Fruit fly (Drosophila melanogaster) whole organism, prepupa: ENCODE data around the gene CG13306.
A peak's percentile ranks its signal among the peaks of the same experiment; 100 is the strongest.

Source experiments
- Blimp-1 ChIP-seq: fragments of 200-800 bp; sonication (Bioruptor generic); optimal IDR thresholded peaks from 3 replicates; lab custom pipeline; 2017; ENCODE audit warnings: missing biosample characterization, missing genetic modification characterization, mild to moderate bottlenecking, moderate library complexity, missing genetic modification reagents
- CG10631 ChIP-seq: fragments of 200-800 bp; sonication (Bioruptor generic); optimal IDR thresholded peaks from 2 replicates; lab custom pipeline; 2016; ENCODE audit warnings: missing biosample characterization, missing genetic modification characterization
- CG11762 ChIP-seq: fragments of 200-800 bp; sonication (Bioruptor generic); optimal IDR thresholded peaks from 3 replicates; lab custom pipeline; 2016; ENCODE audit warnings: missing biosample characterization, missing genetic modification characterization; ENCODE audit not compliant: insufficient read depth
- CG3032 ChIP-seq: fragments of 200-800 bp; optimal IDR thresholded peaks from 2 replicates; lab custom pipeline; 2019; ENCODE audit warnings: missing biosample characterization, mild to moderate bottlenecking, missing genetic modification characterization, moderate library complexity
- CG31627 ChIP-seq: fragments of 200-800 bp; sonication (Bioruptor generic); optimal IDR thresholded peaks from 3 replicates; lab custom pipeline; 2016; ENCODE audit warnings: missing biosample characterization, missing genetic modification characterization
- CG32006 ChIP-seq: fragments of 200-800 bp; sonication (Bioruptor generic); optimal IDR thresholded peaks from 3 replicates; lab custom pipeline; 2017; ENCODE audit warnings: missing biosample characterization, mild to moderate bottlenecking, missing genetic modification characterization
- CG34406 ChIP-seq: fragments of 200-800 bp; sonication (Bioruptor generic); optimal IDR thresholded peaks from 3 replicates; lab custom pipeline; 2016; ENCODE audit warnings: missing biosample characterization, missing genetic modification characterization
- CG3919 ChIP-seq: fragments of 200-800 bp; sonication (Bioruptor generic); optimal IDR thresholded peaks from 3 replicates; lab custom pipeline; 2016; ENCODE audit warnings: missing biosample characterization, missing genetic modification characterization
- CG6163 ChIP-seq: fragments of 200-800 bp; sonication (Bioruptor generic); IDR thresholded peaks from 3 replicates; pipeline ENCODE4 v1.3.6; 2022; ENCODE audit warnings: missing biosample characterization, missing genetic modification characterization
- CG6808 ChIP-seq: fragments of 200-800 bp; sonication (Bioruptor generic); optimal IDR thresholded peaks from 3 replicates; lab custom pipeline; 2017; ENCODE audit warnings: missing biosample characterization, missing genetic modification characterization, mild to moderate bottlenecking, moderate library complexity, missing genetic modification reagents
- CG7368 ChIP-seq: fragments of 200-800 bp; sonication (Bioruptor generic); optimal IDR thresholded peaks from 3 replicates; lab custom pipeline; 2016; ENCODE audit warnings: missing biosample characterization, missing genetic modification characterization
- CG8119 ChIP-seq: fragments of 200-800 bp; sonication (Bioruptor generic); IDR thresholded peaks from 3 replicates; pipeline ENCODE4 v1.3.6; 2022; ENCODE audit warnings: missing biosample characterization, missing genetic modification characterization
- CG8632 ChIP-seq: fragments of 200-800 bp; sonication (Bioruptor generic); optimal IDR thresholded peaks from 3 replicates; lab custom pipeline; 2016; ENCODE audit warnings: missing biosample characterization, missing genetic modification characterization
- CG9139 ChIP-seq: fragments of 200-800 bp; sonication (Bioruptor generic); optimal IDR thresholded peaks from 3 replicates; lab custom pipeline; 2017; ENCODE audit warnings: missing biosample characterization, mild to moderate bottlenecking, missing genetic modification characterization
- Eip75B ChIP-seq: fragments of 200-800 bp; sonication (Bioruptor generic); optimal IDR thresholded peaks from 3 replicates; lab custom pipeline; 2016; ENCODE audit warnings: missing biosample characterization, missing genetic modification characterization
- Eip78C ChIP-seq: fragments of 200-800 bp; sonication (Bioruptor generic); peaks from one replicate; lab custom pipeline; 2016; ENCODE audit warnings: missing biosample characterization, missing genetic modification characterization
- Ets21C ChIP-seq: fragments of 200-800 bp; sonication (Bioruptor generic); optimal IDR thresholded peaks from 3 replicates; lab custom pipeline; 2016; ENCODE audit warnings: missing biosample characterization, missing genetic modification characterization
- Hr38 ChIP-seq: sonication (Bioruptor generic); optimal IDR thresholded peaks from 2 replicates; lab custom pipeline; 2016; ENCODE audit warnings: missing biosample characterization, missing genetic modification characterization
- Hr39 ChIP-seq: fragments of 200-800 bp; sonication (Bioruptor generic); optimal IDR thresholded peaks from 2 replicates; lab custom pipeline; 2016; ENCODE audit warnings: missing biosample characterization, missing genetic modification characterization
- Hr4 ChIP-seq: fragments of 200-800 bp; sonication (Bioruptor generic); optimal IDR thresholded peaks from 3 replicates; lab custom pipeline; 2016; ENCODE audit warnings: missing biosample characterization, missing genetic modification characterization
- Lpt ChIP-seq: fragments of 200-800 bp; sonication (Bioruptor generic); optimal IDR thresholded peaks from 3 replicates; lab custom pipeline; 2016; ENCODE audit warnings: missing biosample characterization, missing genetic modification characterization
- Met ChIP-seq: fragments of 200-800 bp; sonication (Bioruptor generic); optimal IDR thresholded peaks from 3 replicates; lab custom pipeline; 2016; ENCODE audit warnings: missing biosample characterization, missing genetic modification characterization
- OdsH ChIP-seq: fragments of 200-800 bp; sonication (Bioruptor generic); optimal IDR thresholded peaks from 3 replicates; lab custom pipeline; 2016; ENCODE audit warnings: missing biosample characterization, missing genetic modification characterization
- Smox ChIP-seq: fragments of 200-800 bp; sonication (Bioruptor generic); optimal IDR thresholded peaks from 3 replicates; lab custom pipeline; 2016; ENCODE audit warnings: missing biosample characterization, missing genetic modification characterization
- Sox102F ChIP-seq: fragments of 200-800 bp; sonication (Bioruptor generic); optimal IDR thresholded peaks from 2 replicates; lab custom pipeline; 2016; ENCODE audit warnings: missing biosample characterization, mild to moderate bottlenecking, missing genetic modification characterization
- Sox14 ChIP-seq: fragments of 200-800 bp; sonication (Bioruptor generic); optimal IDR thresholded peaks from 3 replicates; lab custom pipeline; 2016; ENCODE audit warnings: missing biosample characterization, missing genetic modification characterization
- achi ChIP-seq: fragments of 200-800 bp; sonication (Bioruptor generic); optimal IDR thresholded peaks from 3 replicates; lab custom pipeline; 2016; ENCODE audit warnings: missing biosample characterization, missing genetic modification characterization
- acj6 ChIP-seq: fragments of 200-800 bp; sonication (Bioruptor generic); optimal IDR thresholded peaks from 3 replicates; lab custom pipeline; 2016; ENCODE audit warnings: missing biosample characterization, missing genetic modification characterization
- cyc ChIP-seq: fragments of 200-800 bp; sonication (Bioruptor generic); optimal IDR thresholded peaks from 3 replicates; lab custom pipeline; 2016; ENCODE audit warnings: missing biosample characterization, missing genetic modification characterization
- dac ChIP-seq: fragments of 200-800 bp; sonication (Bioruptor generic); optimal IDR thresholded peaks from 2 replicates; lab custom pipeline; 2017; ENCODE audit warnings: missing biosample characterization, mild to moderate bottlenecking, missing genetic modification characterization
- eg ChIP-seq: fragments of 200-800 bp; sonication (Bioruptor generic); IDR thresholded peaks from 3 replicates; pipeline ENCODE4 v1.3.6; 2022; ENCODE audit warnings: missing biosample characterization, missing genetic modification characterization
- esn ChIP-seq: fragments of 200-800 bp; sonication (Bioruptor generic); optimal IDR thresholded peaks from 2 replicates; lab custom pipeline; 2016; ENCODE audit warnings: missing biosample characterization, mild to moderate bottlenecking, missing genetic modification characterization, moderate library complexity
- fkh ChIP-seq: fragments of 200-800 bp; sonication (Bioruptor generic); optimal IDR thresholded peaks from 3 replicates; lab custom pipeline; 2017; ENCODE audit warnings: missing biosample characterization, mild to moderate bottlenecking, missing genetic modification characterization, moderate library complexity
- lz ChIP-seq: fragments of 200-800 bp; sonication (Bioruptor generic); optimal IDR thresholded peaks from 3 replicates; lab custom pipeline; 2016; ENCODE audit warnings: missing biosample characterization, missing genetic modification characterization
- net ChIP-seq: fragments of 200-800 bp; sonication (Bioruptor generic); optimal IDR thresholded peaks from 3 replicates; lab custom pipeline; 2016; ENCODE audit warnings: missing biosample characterization, missing genetic modification characterization
- salr ChIP-seq, 2 experiments: fragments of 200-800 bp; sonication (Bioruptor generic); optimal IDR thresholded peaks; 3 replicates each; lab custom pipeline; 2016 to 2018; ENCODE audit warnings: missing biosample characterization in 2 of 2, missing genetic modification characterization in 2 of 2, mild to moderate bottlenecking in 1 of 2
- spab ChIP-seq: fragments of 200-800 bp; sonication (Bioruptor generic); optimal IDR thresholded peaks from 2 replicates; lab custom pipeline; 2017; ENCODE audit warnings: missing biosample characterization, mild to moderate bottlenecking, missing genetic modification characterization, missing genetic modification reagents
- ss ChIP-seq, 2 experiments: fragments of 200-800 bp; sonication (Bioruptor generic); optimal IDR thresholded peaks; 2 replicates in 1 of 2; 3 replicates in 1 of 2; lab custom pipeline; 2017 to 2018; ENCODE audit warnings: mild to moderate bottlenecking in 2 of 2, missing biosample characterization in 2 of 2, missing genetic modification characterization in 2 of 2, moderate library complexity in 1 of 2
- svp ChIP-seq: fragments of 200-800 bp; sonication (Bioruptor generic); peaks from one replicate; lab custom pipeline; 2016; ENCODE audit warnings: missing biosample characterization, missing genetic modification characterization
- topi ChIP-seq: fragments of 200-800 bp; sonication (Bioruptor generic); optimal IDR thresholded peaks from 3 replicates; lab custom pipeline; 2016; ENCODE audit warnings: missing biosample characterization, missing genetic modification characterization
- vri ChIP-seq: fragments of 200-800 bp; sonication (Bioruptor generic); optimal IDR thresholded peaks from 3 replicates; lab custom pipeline; 2016; ENCODE audit warnings: missing biosample characterization, mild to moderate bottlenecking, missing genetic modification characterization

CG13306 gene

DNA sequence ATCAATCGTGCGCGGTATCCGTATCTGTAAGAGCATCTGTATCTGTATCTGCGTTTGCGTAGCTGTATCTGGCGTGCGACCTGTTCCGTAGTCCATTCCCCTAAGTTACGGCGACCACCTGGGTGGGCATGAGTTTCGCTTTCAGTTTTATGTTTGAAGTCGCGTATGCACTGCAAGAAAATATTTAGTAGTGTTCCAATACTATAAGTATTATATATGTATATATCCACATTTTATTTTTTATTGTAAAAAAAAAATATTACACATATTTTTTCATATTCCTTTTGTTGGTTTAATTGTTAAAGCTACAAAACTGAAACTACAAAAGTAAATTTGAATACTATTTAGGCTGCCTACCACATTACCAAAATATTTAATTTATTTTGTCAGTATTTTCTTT is 36.6 kb downstream of the CG13306 start (continued):
- TF ChIP-seq cyc (GFP tag; lab: Kevin White, UChicago): no peak
- TF ChIP-seq CG6163 (GFP tag; lab: Robert Waterston, UW): 0 out of 3 replicates have a peak, but pooled peaks have one; percentile 19

DNA sequence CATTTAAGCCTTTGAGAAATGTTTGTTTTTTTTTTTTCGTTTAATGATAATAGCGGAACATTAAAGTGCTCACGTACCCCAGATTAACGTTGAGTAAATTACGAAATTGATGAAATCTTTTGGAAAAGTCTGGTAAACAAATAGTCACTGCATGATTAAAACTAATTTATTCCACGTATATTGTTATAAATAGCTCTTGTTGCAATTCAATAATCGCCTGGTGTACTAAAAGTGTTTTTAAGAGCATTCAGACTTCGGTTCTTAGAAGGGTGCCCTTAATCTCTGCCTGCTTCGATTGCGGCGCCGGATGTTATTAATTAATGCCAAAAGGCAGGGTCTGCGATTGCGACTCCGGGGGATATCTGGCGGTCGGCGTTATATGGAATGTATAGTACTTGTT is 40.7 kb downstream of the CG13306 start:
- TF ChIP-seq CG7368 (GFP tag; lab: Kevin White, UChicago): no peak
- TF ChIP-seq vri (GFP tag; lab: Kevin White, UChicago): peak; percentile 19
- TF ChIP-seq achi (GFP tag; lab: Kevin White, UChicago): no peak
- no peak for TF ChIP-seq Hr4 (GFP tag; lab: Kevin White, UChicago)
- TF ChIP-seq Met (GFP tag; lab: Kevin White, UChicago): no peak
- TF ChIP-seq CG6808 (GFP tag; lab: Kevin White, UChicago): no peak
- TF ChIP-seq Hr39: no peak
- TF ChIP-seq CG8632: no peak
- no peak for TF ChIP-seq CG31627 (GFP tag; lab: Kevin White, UChicago)
- TF ChIP-seq, all 60 proteins: peak for 1

DNA sequence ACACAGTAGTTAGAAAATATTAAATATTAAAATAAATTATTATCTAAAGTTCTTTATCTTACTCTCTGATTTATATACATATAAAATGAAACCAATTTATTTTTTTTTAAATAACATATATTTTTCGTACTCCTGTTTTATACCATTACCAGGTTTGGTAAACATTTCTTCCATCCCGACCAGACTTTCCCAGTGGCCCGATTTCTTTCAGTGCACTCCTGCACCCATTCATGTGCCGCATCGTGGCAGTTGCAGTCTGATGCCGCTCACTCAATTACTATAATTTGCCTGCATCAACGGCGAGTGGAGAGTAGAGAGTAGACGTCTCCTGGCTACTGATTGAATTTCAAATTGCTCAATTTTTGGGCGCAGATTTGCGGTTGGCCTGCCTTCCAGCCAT is 41.7 kb downstream of the CG13306 start:
- TF ChIP-seq Met (GFP tag; lab: Kevin White, UChicago) (peak; percentile 3), acj6 (peak; percentile 13), cyc (GFP tag; lab: Kevin White, UChicago) (peak; percentile 11), CG6808 (GFP tag; lab: Kevin White, UChicago) (no peak), CG7368 (GFP tag; lab: Kevin White, UChicago) (no peak), CG8632 (peak; percentile 22), CG6163 (GFP tag; lab: Robert Waterston, UW) (0 out of 3 replicates have a peak, but pooled peaks have one; percentile 43), Eip75B (GFP tag; lab: Kevin White, UChicago) (no peak), CG11762 (GFP tag; lab: Kevin White, UChicago) (peak; percentile 30), dac (GFP tag; lab: Kevin White, UChicago) (no peak), eg (GFP tag; lab: Robert Waterston, UW) (0 out of 3 replicates have a peak, but pooled peaks have one; percentile 15), CG10631 (peak; percentile 6), svp (GFP tag; lab: Kevin White, UChicago) (peak; percentile 71), Sox14 (GFP tag; lab: Kevin White, UChicago) (no peak), vri (GFP tag; lab: Kevin White, UChicago) (no peak), Hr38 (GFP tag; lab: Kevin White, UChicago) (no peak), Hr4 (GFP tag; lab: Kevin White, UChicago) (no peak), net (GFP tag; lab: Kevin White, UChicago) (no peak), CG9139 (GFP tag; lab: Kevin White, UChicago) (no peak), lz (GFP tag; lab: Kevin White, UChicago) (no peak), CG3919 (GFP tag; lab: Kevin White, UChicago) (peak; percentile 37), spab (GFP tag; lab: Kevin White, UChicago) (no peak), salr (GFP tag; optimal IDR thresholded peaks at IDR 0.05; lab: Kevin White, UChicago) (no peak), CG31627 (GFP tag; lab: Kevin White, UChicago) (no peak), CG8119 (GFP tag; lab: Robert Waterston, UW) (no peak), CG3032 (peak; percentile 30), Lpt (GFP tag; lab: Kevin White, UChicago) (no peak), Eip78C (GFP tag; lab: Kevin White, UChicago) (peak; percentile 79), Blimp-1 (GFP tag; lab: Kevin White, UChicago) (no peak), ss (GFP tag; optimal IDR thresholded peaks at IDR 0.05; lab: Kevin White, UChicago) (peak in 1 of 2 experiments; percentile 22), Ets21C (GFP tag; lab: Kevin White, UChicago) (no peak), topi (GFP tag; lab: Kevin White, UChicago) (no peak), CG32006 (GFP tag; lab: Kevin White, UChicago) (peak; percentile 50), esn (peak; percentile 37), Sox102F (GFP tag; lab: Kevin White, UChicago) (no peak), Hr39 (no peak), Smox (peak; percentile 18), achi (GFP tag; lab: Kevin White, UChicago) (peak; percentile 10), fkh (no peak), OdsH (GFP tag; lab: Kevin White, UChicago) (peak; percentile 31), CG34406 (GFP tag; lab: Kevin White, UChicago) (peak; percentile 28)
